Worm (Caenorhabditis elegans): ENCODE measurements around the gene Y37H2A.14.

ce11 chrV:18191128-18191527 is 47.6 kb downstream of the Y37H2A.14 start, which contains the start of gene clec-42:
- TF ChIP-seq mab-5 (tag; optimal IDR thresholded peaks at IDR 0.05) (no peak), unc-62 (GFP tag; optimal IDR thresholded peaks at IDR 0.05) (no peak), nhr-2 (tag; optimal IDR thresholded peaks at IDR 0.05) (no peak), pha-4 (tag; optimal IDR thresholded peaks at IDR 0.05) (no peak)
